Fruit fly (Drosophila melanogaster): ENCODE data around the gene tra.

DNA sequence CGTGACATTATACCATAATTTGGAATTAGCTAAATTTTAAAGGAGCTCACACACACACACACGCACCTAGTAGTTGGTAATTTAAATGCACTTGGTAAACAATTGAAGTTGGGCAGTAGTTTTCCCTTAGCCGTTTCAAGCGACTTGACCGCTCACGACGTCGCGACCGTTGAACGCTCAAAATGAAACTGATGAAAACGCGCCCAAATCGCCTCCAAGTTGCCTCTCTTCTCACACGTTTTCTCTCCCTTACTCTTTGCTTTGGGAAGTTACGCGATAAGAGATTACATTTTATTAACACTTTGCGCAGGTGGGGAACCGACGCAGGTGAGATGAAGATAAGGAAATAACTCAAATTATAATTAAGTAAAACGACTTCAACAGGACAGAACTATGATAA, 18.6 kb downstream of the tra start:
- TF ChIP-seq insv (optimal IDR thresholded peaks at IDR 0.05) (no peak), psq (optimal IDR thresholded peaks at IDR 0.05) (no peak), Myc (optimal IDR thresholded peaks at IDR 0.05) (no peak), ttk (optimal IDR thresholded peaks at IDR 0.05) (no peak)

Data from Kc167 (cell line).